Fruit fly (Drosophila melanogaster) whole organism, wandering third instar larva: Measurements from ENCODE around the gene CG42792.

ENCODE experiments used
- CG9705 ChIP-seq: fragments of 200-800 bp; sonication (Bioruptor generic); optimal IDR thresholded peaks from 2 replicates; lab custom pipeline; 2018; ENCODE audit warnings: missing biosample characterization, mild to moderate bottlenecking, missing genetic modification characterization
- Dfd ChIP-seq: fragments of >200 bp; optimal IDR thresholded peaks from 2 replicates; lab custom pipeline; 2017; ENCODE audit warnings: missing biosample characterization, missing genetic modification characterization
- Hr78 ChIP-seq: fragments of >200 bp; optimal IDR thresholded peaks from 2 replicates; lab custom pipeline; 2017; ENCODE audit warnings: missing biosample characterization, missing genetic modification characterization
- br ChIP-seq: fragments of 200-800 bp; sonication (Bioruptor generic); optimal IDR thresholded peaks from 2 replicates; lab custom pipeline; 2016; ENCODE audit warnings: missing biosample characterization, missing genetic modification characterization
- brk ChIP-seq: fragments of 200-800 bp; sonication (Bioruptor generic); optimal IDR thresholded peaks from 2 replicates; lab custom pipeline; 2016; ENCODE audit warnings: missing biosample characterization, mild to moderate bottlenecking, missing genetic modification characterization
- foxo ChIP-seq, 2 experiments: fragments of 200-800 bp; sonication (Bioruptor generic); optimal IDR thresholded peaks; 2 replicates in 1 of 2; 3 replicates in 1 of 2; lab custom pipeline; 2016 to 2017; ENCODE audit warnings: missing biosample characterization in 2 of 2, missing genetic modification characterization in 2 of 2
- h ChIP-seq: fragments of 200-800 bp; sonication (Bioruptor generic); optimal IDR thresholded peaks from 3 replicates; lab custom pipeline; 2016; ENCODE audit warnings: missing biosample characterization, mild to moderate bottlenecking, missing genetic modification characterization
- jim ChIP-seq: fragments of 175-275, 200-325 bp; sonication (Bioruptor generic); optimal IDR thresholded peaks from 2 replicates; lab custom pipeline; 2016; ENCODE audit warnings: missing biosample characterization, mild to moderate bottlenecking, missing genetic modification characterization
- pan ChIP-seq: fragments of >200 bp; optimal IDR thresholded peaks from 2 replicates; lab custom pipeline; 2017
- psq ChIP-seq: fragments of 200-800 bp; sonication (Bioruptor generic); optimal IDR thresholded peaks from 3 replicates; lab custom pipeline; 2017; ENCODE audit warnings: missing biosample characterization, mild to moderate bottlenecking, missing genetic modification characterization, moderate library complexity
- rgr ChIP-seq: fragments of 200-800 bp; sonication (Bioruptor generic); optimal IDR thresholded peaks from 3 replicates; lab custom pipeline; 2016; ENCODE audit warnings: missing biosample characterization, mild to moderate bottlenecking, missing genetic modification characterization
- sv ChIP-seq: fragments of 200-800 bp; sonication (Bioruptor generic); optimal IDR thresholded peaks from 3 replicates; lab custom pipeline; 2016; ENCODE audit warnings: missing biosample characterization, missing genetic modification characterization
- usp ChIP-seq: fragments of >200 bp; optimal IDR thresholded peaks from 2 replicates; lab custom pipeline; 2017; ENCODE audit warnings: missing biosample characterization, missing genetic modification characterization

- TF ChIP-seq jim (GFP tag; lab: Kevin White, UChicago) = no peak
- TF ChIP-seq sv (GFP tag; lab: Kevin White, UChicago) = no peak
- no peak for TF ChIP-seq br (GFP tag; lab: Kevin White, UChicago)
- no peak for TF ChIP-seq foxo (GFP tag; optimal IDR thresholded peaks at IDR 0.05; lab: Kevin White, UChicago)
- no peak for TF ChIP-seq rgr
- no peak for TF ChIP-seq Hr78 (GFP tag; lab: Kevin White, UChicago)
- TF ChIP-seq psq (GFP tag; lab: Kevin White, UChicago) = no peak
- no peak for TF ChIP-seq h (GFP tag; lab: Kevin White, UChicago)
- no peak for TF ChIP-seq usp (GFP tag; lab: Kevin White, UChicago)
- no peak for TF ChIP-seq pan
- no peak for TF ChIP-seq brk (GFP tag; lab: Kevin White, UChicago)
- no peak for TF ChIP-seq Dfd
- TF ChIP-seq CG9705 (GFP tag; lab: Kevin White, UChicago) = no peak
Measured at dm6 chr2L:15893711-15894110, 28.4 kb upstream of the CG42792 start, which contains the start of gene Tep1.
